Worm (Caenorhabditis elegans) whole organism, midembryonic: ENCODE data around the gene hsp-110.

ENCODE experiments used
- T22C8.4 ChIP-seq: fragments of 200-800 bp; sonication (Bioruptor generic); IDR thresholded peaks from 2 replicates; pipeline ENCODE4 v1.3.6; 2022; ENCODE audit warnings: missing genetic modification characterization, missing compliant biosample characterization
- klf-2 ChIP-seq: fragments of 200-800 bp; sonication (Bioruptor generic); conservative IDR thresholded peaks from 2 replicates; pipeline ENCODE4 v1.3.6; 2022; ENCODE audit warnings: missing genetic modification reagents, missing genetic modification characterization, missing compliant biosample characterization
- med-1 ChIP-seq: sonication (generic microtip); optimal IDR thresholded peaks from 2 replicates; lab custom pipeline; 2017; ENCODE audit warnings: missing genetic modification characterization, mild to moderate bottlenecking, missing compliant biosample characterization, antibody characterized with exemption, missing genetic modification reagents; ENCODE audit not compliant: insufficient read depth
- ref-1 ChIP-seq: fragments of 200-800 bp; sonication (Bioruptor generic); conservative IDR thresholded peaks from 2 replicates; pipeline ENCODE4 v1.3.6; 2022; ENCODE audit warnings: missing genetic modification reagents, missing genetic modification characterization, missing compliant biosample characterization
- ztf-29 ChIP-seq: fragments of 200-800 bp; sonication (Bioruptor generic); IDR thresholded peaks from 2 replicates; pipeline ENCODE4 v1.3.6; 2022; ENCODE audit warnings: missing genetic modification reagents, missing genetic modification characterization, missing compliant biosample characterization

- TF ChIP-seq ref-1 (no peak), T22C8.4 (GFP tag; lab: Robert Waterston, UW) (no peak), klf-2 (GFP tag; lab: Robert Waterston, UW) (no peak), med-1 (GFP tag; lab: Kevin White, UChicago) (no peak), ztf-29 (no peak)
Observed at ce11 chrIII:8411976-8412375, 34.7 kb downstream of the hsp-110 start.
